Worm (Caenorhabditis elegans): ENCODE data around the gene C03H5.6.

The C03H5.6 gene

DNA sequence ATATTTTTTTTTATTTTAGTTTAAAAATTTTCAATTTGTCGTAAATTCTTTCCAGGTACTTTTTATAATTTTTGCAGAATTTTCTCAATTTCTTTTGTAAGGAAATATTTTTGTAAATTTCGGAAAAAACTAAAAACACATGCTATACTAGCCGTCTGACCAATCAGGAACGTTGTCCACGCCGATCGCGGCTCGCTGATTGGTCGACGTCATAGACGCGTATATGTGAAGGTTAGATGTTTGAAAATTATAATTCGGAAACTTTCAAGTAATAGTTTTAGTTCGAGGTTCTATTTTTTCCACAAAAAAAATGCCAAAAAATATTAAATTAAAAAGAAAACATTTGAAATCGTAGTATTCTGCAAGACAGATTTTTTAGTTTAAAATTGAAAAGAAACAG is 27.0 kb downstream of the C03H5.6 start:
- TF ChIP-seq lin-39 (tag; optimal IDR thresholded peaks at IDR 0.05) (no peak), nhr-129 (tag; optimal IDR thresholded peaks at IDR 0.05) (no peak), ama-1 (optimal IDR thresholded peaks at IDR 0.05) (no peak), lsy-2 (tag; optimal IDR thresholded peaks at IDR 0.05) (no peak), fos-1 (tag; optimal IDR thresholded peaks at IDR 0.05) (no peak), mab-5 (tag; optimal IDR thresholded peaks at IDR 0.05) (no peak), R02D3.7 (tag; optimal IDR thresholded peaks at IDR 0.05) (no peak), mdl-1 (tag; optimal IDR thresholded peaks at IDR 0.05) (no peak), nhr-25 (tag; optimal IDR thresholded peaks at IDR 0.05) (no peak), blmp-1 (tag; optimal IDR thresholded peaks at IDR 0.05; ENCODE audit: insufficient read depth) (no peak)

DNA sequence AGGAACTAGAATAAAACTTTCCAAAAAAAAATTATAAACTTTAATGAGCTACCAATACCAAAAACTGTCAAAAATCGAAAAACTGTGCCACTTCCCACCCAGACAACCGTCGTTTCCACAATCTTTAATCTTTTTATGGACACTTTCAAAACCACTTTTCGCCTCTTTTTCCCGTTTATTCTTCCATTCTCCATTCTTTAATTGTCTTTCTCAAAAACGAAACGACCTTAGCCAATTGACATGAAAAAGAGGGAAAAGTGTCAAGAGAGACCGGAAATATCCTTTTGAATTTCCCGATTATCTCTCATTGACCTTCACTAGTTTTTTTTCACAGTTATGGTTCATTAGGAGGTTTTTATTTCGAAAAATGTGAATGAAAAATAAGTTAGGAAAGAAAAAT is 27.7 kb downstream of the C03H5.6 start:
- TF ChIP-seq ztf-4 (tag; optimal IDR thresholded peaks at IDR 0.05) (no peak), ceh-16 (tag; optimal IDR thresholded peaks at IDR 0.05) (no peak), F13H6.1 (tag; optimal IDR thresholded peaks at IDR 0.05) (no peak), ceh-82 (tag; optimal IDR thresholded peaks at IDR 0.05) (no peak), skn-1 (tag; optimal IDR thresholded peaks at IDR 0.05) (no peak), gmeb-1 (tag; optimal IDR thresholded peaks at IDR 0.05) (no peak), lin-13 (GFP tag; optimal IDR thresholded peaks at IDR 0.05) (no peak)

DNA sequence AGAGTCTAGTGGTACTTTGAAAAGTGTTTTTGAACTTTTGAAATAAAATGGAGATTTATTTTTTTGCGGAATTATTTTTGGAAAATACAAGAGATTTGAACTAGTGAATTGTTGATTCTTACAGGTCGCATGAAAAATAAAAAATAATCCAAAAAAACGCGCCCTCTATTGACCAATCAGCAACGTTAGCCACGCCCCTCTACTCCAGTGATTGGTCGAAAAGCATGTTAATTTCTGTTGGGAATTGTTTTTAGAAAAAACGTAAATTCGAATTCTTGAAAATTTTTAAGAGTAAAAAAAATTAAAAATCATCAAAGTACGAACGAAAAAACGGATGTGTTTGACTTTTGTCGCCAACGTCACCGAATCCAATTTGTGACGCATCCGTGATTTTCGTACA is 28.8 kb downstream of the C03H5.6 start:
- TF ChIP-seq lin-39 (tag; optimal IDR thresholded peaks at IDR 0.05) = no peak
- no peak for TF ChIP-seq unc-39 (tag; optimal IDR thresholded peaks at IDR 0.05)
- no peak for TF ChIP-seq nhr-6 (tag; optimal IDR thresholded peaks at IDR 0.05)
- TF ChIP-seq F13H6.1 (tag; optimal IDR thresholded peaks at IDR 0.05) = no peak
- no peak for TF ChIP-seq nhr-10 (tag; optimal IDR thresholded peaks at IDR 0.05)
- TF ChIP-seq mdl-1 (tag; optimal IDR thresholded peaks at IDR 0.05) = no peak

DNA sequence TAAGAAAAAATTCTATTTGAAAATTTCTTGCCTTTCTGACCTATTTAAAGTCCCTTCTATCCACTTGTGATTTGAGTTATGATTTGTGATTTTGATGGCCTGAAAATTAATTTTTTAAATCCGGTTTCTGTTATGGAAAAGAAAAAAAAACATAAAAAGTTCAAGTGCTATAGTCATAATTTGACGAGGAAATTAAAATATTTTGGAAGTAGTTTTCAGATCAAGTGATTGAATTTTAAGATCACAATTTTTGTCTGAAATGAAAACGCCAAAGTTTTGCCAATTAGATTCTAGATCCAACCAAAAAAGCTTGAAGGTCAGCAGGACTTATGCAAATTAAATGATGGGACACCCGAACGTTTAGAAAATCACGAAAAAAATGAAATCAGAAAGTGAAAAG is 31.8 kb downstream of the C03H5.6 start, which contains the start of gene ptr-3:
Gene ptr-3, minus strand, starts transcription at position 101 of the 400 bp plus-strand sequence.
- TF ChIP-seq sem-4 (tag; optimal IDR thresholded peaks at IDR 0.05) (no peak), lsy-2 (tag; optimal IDR thresholded peaks at IDR 0.05) (no peak), nhr-10 (tag; optimal IDR thresholded peaks at IDR 0.05) (no peak), sma-3 (GFP tag; optimal IDR thresholded peaks at IDR 0.05) (no peak), mdl-1 (tag; optimal IDR thresholded peaks at IDR 0.05) (no peak), ceh-16 (tag; optimal IDR thresholded peaks at IDR 0.05) (no peak), R02D3.7 (tag; optimal IDR thresholded peaks at IDR 0.05) (no peak)

DNA sequence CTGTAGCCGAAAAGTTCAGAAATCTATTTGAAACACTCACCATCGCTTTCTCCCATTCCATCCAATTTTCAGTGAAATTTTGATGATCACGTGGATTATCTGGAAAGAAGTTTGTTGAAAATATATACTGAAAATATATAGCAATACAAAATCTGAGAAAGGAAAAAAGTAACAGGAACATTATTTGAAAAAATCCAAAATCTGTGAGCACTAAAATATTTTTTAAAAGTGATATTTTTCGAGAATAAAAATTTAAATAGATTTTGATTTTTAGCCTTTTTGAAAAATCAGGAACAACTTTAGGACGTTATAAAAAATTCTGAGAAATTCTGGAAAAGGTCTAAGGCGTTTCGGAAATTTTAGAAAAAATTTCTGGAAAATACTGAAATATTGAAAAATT is 42.3 kb downstream of the C03H5.6 start, which contains the start of gene dmsr-4:
Gene dmsr-4, minus strand, starts transcription at position 101 of the 400 bp plus-strand sequence.
- TF ChIP-seq aly-2 (tag; optimal IDR thresholded peaks at IDR 0.05) = no peak
- TF ChIP-seq crh-2 (tag; optimal IDR thresholded peaks at IDR 0.05) = no peak
- no peak for TF ChIP-seq nhr-77 (tag; optimal IDR thresholded peaks at IDR 0.05)
- no peak for TF ChIP-seq elt-1 (tag; optimal IDR thresholded peaks at IDR 0.05)
- no peak for TF ChIP-seq nhr-21 (tag; optimal IDR thresholded peaks at IDR 0.05)
- TF ChIP-seq nhr-129 (tag; optimal IDR thresholded peaks at IDR 0.05) = no peak
- no peak for TF ChIP-seq lin-39 (tag; optimal IDR thresholded peaks at IDR 0.05)
- no peak for TF ChIP-seq C34F6.9 (tag; optimal IDR thresholded peaks at IDR 0.05)
- no peak for TF ChIP-seq nhr-11 (tag; optimal IDR thresholded peaks at IDR 0.05)
- TF ChIP-seq lin-11 (tag; optimal IDR thresholded peaks at IDR 0.05) = no peak
- TF ChIP-seq nhr-25 (tag; optimal IDR thresholded peaks at IDR 0.05) = no peak
- no peak for TF ChIP-seq dmd-4 (tag; optimal IDR thresholded peaks at IDR 0.05)
- TF ChIP-seq peb-1 (tag; optimal IDR thresholded peaks at IDR 0.05) = no peak
- no peak for TF ChIP-seq ceh-16 (tag; optimal IDR thresholded peaks at IDR 0.05)
- TF ChIP-seq skn-1 (tag; optimal IDR thresholded peaks at IDR 0.05) = no peak
- no peak for TF ChIP-seq unc-55 (GFP tag; optimal IDR thresholded peaks at IDR 0.05)
- no peak for TF ChIP-seq unc-39 (tag; optimal IDR thresholded peaks at IDR 0.05)
- TF ChIP-seq ztf-4 (tag; optimal IDR thresholded peaks at IDR 0.05) = no peak

DNA sequence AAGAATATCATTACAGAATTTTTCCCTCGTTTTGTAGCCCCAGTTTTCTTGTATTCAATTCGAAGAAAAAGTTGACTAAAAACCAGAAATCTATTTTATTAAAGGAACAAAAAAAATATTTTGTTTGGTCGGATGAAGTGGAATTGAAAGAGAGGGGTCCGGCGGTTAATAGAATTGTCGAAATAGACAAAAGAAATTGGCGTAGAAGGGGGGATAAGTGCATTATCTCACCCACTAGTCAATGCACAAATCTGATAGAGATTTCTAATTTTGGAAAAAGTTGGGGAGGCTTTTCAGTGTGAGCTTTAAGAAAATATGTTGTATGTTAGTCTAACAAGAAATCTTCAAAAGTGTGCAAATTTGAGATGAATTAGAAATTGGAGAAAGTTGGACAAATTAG is 44.7 kb downstream of the C03H5.6 start:
- no peak for TF ChIP-seq lin-39 (tag; optimal IDR thresholded peaks at IDR 0.05)
- TF ChIP-seq aly-2 (tag; optimal IDR thresholded peaks at IDR 0.05) = no peak
- no peak for TF ChIP-seq nhr-11 (tag; optimal IDR thresholded peaks at IDR 0.05)
- no peak for TF ChIP-seq ztf-1 (GFP tag; conservative IDR thresholded peaks at IDR 0.05)
- TF ChIP-seq nhr-237 (tag; optimal IDR thresholded peaks at IDR 0.05) = no peak
- no peak for TF ChIP-seq zag-1 (tag; optimal IDR thresholded peaks at IDR 0.05)
- TF ChIP-seq nhr-6 (tag; optimal IDR thresholded peaks at IDR 0.05) = no peak
